Worm (Caenorhabditis elegans): ENCODE data around the gene mog-5.

DNA sequence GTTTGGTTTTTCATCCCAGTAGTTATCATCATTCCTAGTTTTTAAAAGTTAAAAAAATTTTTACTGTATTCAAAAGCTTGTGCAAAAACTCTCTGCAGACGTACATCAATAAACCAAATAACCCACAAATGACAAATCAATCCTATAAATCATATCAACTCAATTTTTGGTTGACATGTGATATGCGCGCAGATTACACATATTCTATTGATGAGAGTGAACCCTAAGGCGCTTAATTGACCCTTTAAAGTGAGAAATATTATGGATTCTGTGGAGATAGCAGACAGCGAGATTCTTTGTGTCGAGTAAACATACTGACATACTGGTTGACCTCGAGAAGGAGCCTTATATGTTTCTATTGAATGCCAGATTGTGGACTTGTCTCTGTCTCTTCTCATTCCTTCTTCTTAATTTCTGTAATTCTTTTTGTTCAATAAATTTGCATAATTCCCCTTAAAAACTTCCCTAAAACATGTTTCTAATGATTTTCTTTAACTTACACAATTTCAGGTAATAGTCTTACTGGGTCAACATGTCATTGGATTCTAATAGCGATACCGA lies 16.9 kb downstream of the mog-5 start, which contains the start of gene EEED8.2:
- TF ChIP-seq sem-2 (GFP tag; optimal IDR thresholded peaks at IDR 0.05) = no peak
- peak; percentile 92 for TF ChIP-seq unc-62 (GFP tag; optimal IDR thresholded peaks at IDR 0.05)
- TF ChIP-seq lsy-2 (tag; optimal IDR thresholded peaks at IDR 0.05) = no peak
- TF ChIP-seq blmp-1 (tag; optimal IDR thresholded peaks at IDR 0.05) = no peak
- no peak for TF ChIP-seq lin-13 (tag; optimal IDR thresholded peaks at IDR 0.05)
- TF ChIP-seq flh-1 (GFP tag; optimal IDR thresholded peaks at IDR 0.05) = no peak
- no peak for TF ChIP-seq bed-3 (GFP tag; optimal IDR thresholded peaks at IDR 0.05)
- no peak for TF ChIP-seq unc-39 (tag; optimal IDR thresholded peaks at IDR 0.05)
- TF ChIP-seq elt-1 (tag; optimal IDR thresholded peaks at IDR 0.05; ENCODE audit: borderline replicate concordance, insufficient read depth) = no peak
- TF ChIP-seq nhr-237 (tag; optimal IDR thresholded peaks at IDR 0.05) = no peak

All from whole organism, mixed stage, embryonic.